Comparison of ENCODE assay signal across 1 fruit fly cellular context in genomic region chr2L:5403552-5404330, dm6.
TF ChIP-seq lines count a peak whose summit lies in the region.

Gene H15 (plus strand): TSS chr2L:5404280.

TF ChIP-seq in whole organism, embryonic, 481 proteins besides CTCF, POLR2A, EP300 and RAD21 (continued from another document and continues in another):
- no peak for TF ChIP-seq NFAT (GFP tag; IDR thresholded peaks at IDR 0.05; lab: Robert Waterston, UW)
- TF ChIP-seq CG6689 (GFP tag; IDR thresholded peaks at IDR 0.05; lab: Robert Waterston, UW) = no peak
- no peak for TF ChIP-seq vfl (GFP tag; optimal IDR thresholded peaks at IDR 0.05; lab: Kevin White, UChicago)
- TF ChIP-seq en (GFP tag; optimal IDR thresholded peaks at IDR 0.05; lab: Kevin White, UChicago) = no peak
- no peak for TF ChIP-seq CG1603 (tag; optimal IDR thresholded peaks at IDR 0.05; lab: Kevin White, UChicago)
- TF ChIP-seq nmo (GFP tag; optimal IDR thresholded peaks at IDR 0.05; lab: Kevin White, UChicago) = peak; percentile 87
- TF ChIP-seq CG17385 (GFP tag; optimal IDR thresholded peaks at IDR 0.05; lab: Kevin White, UChicago) = no peak
- no peak for TF ChIP-seq jigr1 (GFP tag; IDR thresholded peaks at IDR 0.05; lab: Robert Waterston, UW)
- no peak for TF ChIP-seq CG4730 (GFP tag; IDR thresholded peaks at IDR 0.05; lab: Robert Waterston, UW)
- TF ChIP-seq CG16779 (GFP tag; IDR thresholded peaks at IDR 0.05; lab: Robert Waterston, UW) = no peak
- no peak for TF ChIP-seq CG10543 (GFP tag; optimal IDR thresholded peaks at IDR 0.05; lab: Kevin White, UChicago)
- TF ChIP-seq CG1233 (GFP tag; optimal IDR thresholded peaks at IDR 0.05; lab: Kevin White, UChicago) = no peak
- no peak; the same call in 1 of the 2 replicates for TF ChIP-seq unc-4 (GFP tag; IDR thresholded peaks at IDR 0.05; lab: Robert Waterston, UW; ENCODE audit: partially characterized antibody)
- peak; percentile 1 for TF ChIP-seq Ets97D (GFP tag; optimal IDR thresholded peaks at IDR 0.05; lab: Kevin White, UChicago)
- TF ChIP-seq CG12769 (tag; optimal IDR thresholded peaks at IDR 0.05; lab: Kevin White, UChicago) = no peak
- TF ChIP-seq CG7987 (GFP tag; optimal IDR thresholded peaks at IDR 0.05; lab: Kevin White, UChicago) = no peak
- TF ChIP-seq CG17361 (GFP tag; IDR thresholded peaks at IDR 0.05; lab: Robert Waterston, UW) = no peak
- TF ChIP-seq Poxn (GFP tag; IDR thresholded peaks at IDR 0.05; lab: Robert Waterston, UW) = no peak
- TF ChIP-seq HmgD (GFP tag; optimal IDR thresholded peaks at IDR 0.05; lab: Kevin White, UChicago) = peak; percentile 84
- no peak for TF ChIP-seq Chrac-16 (GFP tag; optimal IDR thresholded peaks at IDR 0.05; lab: Kevin White, UChicago)
- no peak for TF ChIP-seq CrebB (tag; optimal IDR thresholded peaks at IDR 0.05; lab: Kevin White, UChicago)
- TF ChIP-seq CG12071 (GFP tag; optimal IDR thresholded peaks at IDR 0.05; lab: Kevin White, UChicago) = no peak
- TF ChIP-seq pzg (GFP tag; optimal IDR thresholded peaks at IDR 0.05; lab: Kevin White, UChicago) = no peak
- no peak for TF ChIP-seq CG7372 (GFP tag; IDR thresholded peaks at IDR 0.05; lab: Robert Waterston, UW)
- TF ChIP-seq CG17802 (tag; optimal IDR thresholded peaks at IDR 0.05; lab: Kevin White, UChicago) = no peak
- no peak for TF ChIP-seq CG8359 (GFP tag; optimal IDR thresholded peaks at IDR 0.05; lab: Kevin White, UChicago; ENCODE audit: borderline replicate concordance)
- TF ChIP-seq CG10366 (GFP tag; IDR thresholded peaks at IDR 0.05; lab: Robert Waterston, UW) = no peak
- no peak for TF ChIP-seq CG9876 (GFP tag; optimal IDR thresholded peaks at IDR 0.05; lab: Kevin White, UChicago)
- TF ChIP-seq CG8478 (optimal IDR thresholded peaks at IDR 0.05; lab: Kevin White, UChicago) = peak; percentile 98
- TF ChIP-seq Med (GFP tag; lab: Kevin White, UChicago) = no peak
- no peak for TF ChIP-seq CG6272 (GFP tag; IDR thresholded peaks at IDR 0.05; lab: Robert Waterston, UW)
- no peak for TF ChIP-seq grn (GFP tag; optimal IDR thresholded peaks at IDR 0.05; lab: Kevin White, UChicago)
- TF ChIP-seq Scr (GFP tag; IDR thresholded peaks at IDR 0.05; lab: Robert Waterston, UW; ENCODE audit: partially characterized antibody) = peak; percentile 62
- no peak for TF ChIP-seq Mes4 (GFP tag; optimal IDR thresholded peaks at IDR 0.05; lab: Kevin White, UChicago)
- TF ChIP-seq wek (GFP tag; optimal IDR thresholded peaks at IDR 0.05; lab: Kevin White, UChicago) = no peak
- TF ChIP-seq CG11696 (GFP tag; IDR thresholded peaks at IDR 0.05; lab: Robert Waterston, UW) = no peak
- TF ChIP-seq CG5180 (GFP tag; optimal IDR thresholded peaks at IDR 0.05; lab: Kevin White, UChicago) = peak; percentile 37
- no peak for TF ChIP-seq CG3838 (GFP tag; optimal IDR thresholded peaks at IDR 0.05; lab: Kevin White, UChicago)
- no peak for TF ChIP-seq CG3407 (GFP tag; optimal IDR thresholded peaks at IDR 0.05; lab: Kevin White, UChicago)
- TF ChIP-seq CG11247 (GFP tag; IDR thresholded peaks at IDR 0.05; lab: Robert Waterston, UW) = no peak
- no peak for TF ChIP-seq unpg (GFP tag; optimal IDR thresholded peaks at IDR 0.05; lab: Kevin White, UChicago)
- no peak for TF ChIP-seq Vsx1 (GFP tag; optimal IDR thresholded peaks at IDR 0.05; lab: Kevin White, UChicago)
- TF ChIP-seq CG3065 (GFP tag; optimal IDR thresholded peaks at IDR 0.05; lab: Kevin White, UChicago) = no peak
- TF ChIP-seq Atf6 (GFP tag; IDR thresholded peaks at IDR 0.05; lab: Robert Waterston, UW) = no peak
- no peak for TF ChIP-seq Awh (GFP tag; IDR thresholded peaks at IDR 0.05; lab: Robert Waterston, UW)
- no peak for TF ChIP-seq CG33557 (GFP tag; optimal IDR thresholded peaks at IDR 0.05; lab: Kevin White, UChicago)
- peak; percentile 97 for TF ChIP-seq Nf-YB (GFP tag; optimal IDR thresholded peaks at IDR 0.05; lab: Kevin White, UChicago)
- TF ChIP-seq CG7357 (GFP tag; IDR thresholded peaks at IDR 0.05; lab: Robert Waterston, UW) = no peak
- no peak for TF ChIP-seq dimm (GFP tag; IDR thresholded peaks at IDR 0.05; lab: Robert Waterston, UW)
- no peak for TF ChIP-seq pb (GFP tag; optimal IDR thresholded peaks at IDR 0.05; lab: Kevin White, UChicago)
- no peak for TF ChIP-seq CG13296 (GFP tag; optimal IDR thresholded peaks at IDR 0.05; lab: Kevin White, UChicago)
- no peak for TF ChIP-seq Ssrp (tag; optimal IDR thresholded peaks at IDR 0.05; lab: Kevin White, UChicago)
- no peak for TF ChIP-seq Taf1 (GFP tag; IDR thresholded peaks at IDR 0.05; lab: Robert Waterston, UW)
- no peak for TF ChIP-seq Atf-2 (GFP tag; optimal IDR thresholded peaks at IDR 0.05; lab: Kevin White, UChicago)
- TF ChIP-seq Hey (tag; optimal IDR thresholded peaks at IDR 0.05; lab: Kevin White, UChicago) = no peak
- no peak for TF ChIP-seq NC2α (GFP tag; optimal IDR thresholded peaks at IDR 0.05; lab: Kevin White, UChicago)
- no peak for TF ChIP-seq Hr39 (optimal IDR thresholded peaks at IDR 0.05; lab: Kevin White, UChicago)
- TF ChIP-seq Sry-δ (GFP tag; optimal IDR thresholded peaks at IDR 0.05; lab: Kevin White, UChicago) = no peak
- no peak for TF ChIP-seq CG11456 (GFP tag; IDR thresholded peaks at IDR 0.05; lab: Robert Waterston, UW)
- TF ChIP-seq Asciz (GFP tag; optimal IDR thresholded peaks at IDR 0.05; lab: Kevin White, UChicago) = no peak
- TF ChIP-seq Ets65A (GFP tag; lab: Kevin White, UChicago) = no peak
- no peak for TF ChIP-seq Sin3A (optimal IDR thresholded peaks at IDR 0.05; lab: Kevin White, UChicago)
- TF ChIP-seq slp2 (GFP tag; optimal IDR thresholded peaks at IDR 0.05; lab: Kevin White, UChicago) = no peak
- no peak for TF ChIP-seq pan (optimal IDR thresholded peaks at IDR 0.05; lab: Kevin White, UChicago)
- TF ChIP-seq pan (GFP tag; optimal IDR thresholded peaks at IDR 0.05 in 1 of 2, IDR thresholded peaks at IDR 0.05 in 1 of 2) = no peak
- TF ChIP-seq Spps (tag; optimal IDR thresholded peaks at IDR 0.05; lab: Kevin White, UChicago) = no peak
- TF ChIP-seq CG13894 (tag; optimal IDR thresholded peaks at IDR 0.05; lab: Kevin White, UChicago) = no peak
- peak in 1 of 2 experiments; percentile 2 for TF ChIP-seq dpn (GFP tag; optimal IDR thresholded peaks at IDR 0.05; lab: Kevin White, UChicago)
- no peak for TF ChIP-seq CG4617 (GFP tag; optimal IDR thresholded peaks at IDR 0.05; lab: Kevin White, UChicago; ENCODE audit: borderline replicate concordance)
- TF ChIP-seq sc (optimal IDR thresholded peaks at IDR 0.05; lab: Kevin White, UChicago) = no peak
- no peak for TF ChIP-seq sc (GFP tag; optimal IDR thresholded peaks at IDR 0.05; lab: Kevin White, UChicago)
- no peak for TF ChIP-seq tio (GFP tag; optimal IDR thresholded peaks at IDR 0.05; lab: Kevin White, UChicago)
- TF ChIP-seq CG4404 (GFP tag; IDR thresholded peaks at IDR 0.05; lab: Robert Waterston, UW) = no peak
- no peak for TF ChIP-seq CG6175 (GFP tag; IDR thresholded peaks at IDR 0.05; lab: Robert Waterston, UW)
- no peak for TF ChIP-seq Hsf (GFP tag; optimal IDR thresholded peaks at IDR 0.05; lab: Kevin White, UChicago)
- no peak for TF ChIP-seq gem (tag; optimal IDR thresholded peaks at IDR 0.05; lab: Kevin White, UChicago)
- TF ChIP-seq Sry-β (GFP tag; optimal IDR thresholded peaks at IDR 0.05; lab: Kevin White, UChicago) = no peak
- TF ChIP-seq kah (GFP tag; optimal IDR thresholded peaks at IDR 0.05; lab: Kevin White, UChicago) = no peak
- TF ChIP-seq Jarid2 (GFP tag; optimal IDR thresholded peaks at IDR 0.05; lab: Kevin White, UChicago) = peak; percentile 81
- TF ChIP-seq Doc3 (GFP tag; IDR thresholded peaks at IDR 0.05; lab: Robert Waterston, UW; ENCODE audit: partially characterized antibody) = no peak
- no peak for TF ChIP-seq Ptx1 (GFP tag; IDR thresholded peaks at IDR 0.05; lab: Robert Waterston, UW)
- TF ChIP-seq so (GFP tag; IDR thresholded peaks at IDR 0.05; lab: Robert Waterston, UW) = no peak
- no peak for TF ChIP-seq CG10565 (GFP tag; optimal IDR thresholded peaks at IDR 0.05; lab: Kevin White, UChicago)
- no peak for TF ChIP-seq bigmax (GFP tag; optimal IDR thresholded peaks at IDR 0.05; lab: Kevin White, UChicago)
- peak; percentile 85 for TF ChIP-seq Bgb (GFP tag; IDR thresholded peaks at IDR 0.05; lab: Robert Waterston, UW; ENCODE audit: partially characterized antibody)
- TF ChIP-seq chinmo (GFP tag; IDR thresholded peaks at IDR 0.05; lab: Robert Waterston, UW; ENCODE audit: partially characterized antibody) = peak; percentile 94
- TF ChIP-seq CG4360 (GFP tag; IDR thresholded peaks at IDR 0.05; lab: Robert Waterston, UW) = peak; percentile 98
- no peak for TF ChIP-seq Lpt (GFP tag; optimal IDR thresholded peaks at IDR 0.05; lab: Kevin White, UChicago)
- no peak for TF ChIP-seq fd64A (GFP tag; optimal IDR thresholded peaks at IDR 0.05; lab: Kevin White, UChicago)
- TF ChIP-seq Ravus (GFP tag; IDR thresholded peaks at IDR 0.05; lab: Robert Waterston, UW) = no peak
- no peak for TF ChIP-seq Rfx (GFP tag; IDR thresholded peaks at IDR 0.05; lab: Robert Waterston, UW)
- peak; percentile 73; the same call in 1 of the 2 replicates for TF ChIP-seq tna (GFP tag; IDR thresholded peaks at IDR 0.05; lab: Robert Waterston, UW; ENCODE audit: partially characterized antibody)
- TF ChIP-seq CG18619 (GFP tag; optimal IDR thresholded peaks at IDR 0.05; lab: Kevin White, UChicago) = no peak
- peak; percentile 51; the same call in 2 of the 3 replicates for TF ChIP-seq HLH4C (GFP tag; IDR thresholded peaks at IDR 0.05; lab: Robert Waterston, UW; ENCODE audit: partially characterized antibody)
- TF ChIP-seq tgo (GFP tag; IDR thresholded peaks at IDR 0.05; lab: Robert Waterston, UW) = no peak
- TF ChIP-seq fd3F (GFP tag; optimal IDR thresholded peaks at IDR 0.05; lab: Kevin White, UChicago) = no peak
- TF ChIP-seq CG8290 (GFP tag; optimal IDR thresholded peaks at IDR 0.05; lab: Kevin White, UChicago) = no peak
- TF ChIP-seq CG8290 (tag; optimal IDR thresholded peaks at IDR 0.05; lab: Kevin White, UChicago) = no peak
- TF ChIP-seq CG10267 (tag; optimal IDR thresholded peaks at IDR 0.05; lab: Kevin White, UChicago) = no peak
- no peak for TF ChIP-seq CG1647 (GFP tag; optimal IDR thresholded peaks at IDR 0.05; lab: Kevin White, UChicago)
- TF ChIP-seq CG15479 (GFP tag; optimal IDR thresholded peaks at IDR 0.05; lab: Kevin White, UChicago) = peak; percentile 66
- no peak for TF ChIP-seq CG32772 (GFP tag; IDR thresholded peaks at IDR 0.05; lab: Robert Waterston, UW)
- peak; percentile 100 for TF ChIP-seq z (GFP tag; IDR thresholded peaks at IDR 0.05; lab: Robert Waterston, UW)
- TF ChIP-seq HLHmδ (GFP tag; optimal IDR thresholded peaks at IDR 0.05; lab: Kevin White, UChicago) = no peak
- no peak for TF ChIP-seq pita (GFP tag; optimal IDR thresholded peaks at IDR 0.05; lab: Kevin White, UChicago)
- no peak for TF ChIP-seq MESR4 (GFP tag; optimal IDR thresholded peaks at IDR 0.05; lab: Kevin White, UChicago)
- no peak for TF ChIP-seq CG31441 (GFP tag; IDR thresholded peaks at IDR 0.05; lab: Robert Waterston, UW)
- no peak for TF ChIP-seq al (GFP tag; IDR thresholded peaks at IDR 0.05; lab: Robert Waterston, UW)
- no peak for TF ChIP-seq CG17359 (tag; optimal IDR thresholded peaks at IDR 0.05; lab: Kevin White, UChicago)
- no peak for TF ChIP-seq CG4820 (GFP tag; optimal IDR thresholded peaks at IDR 0.05; lab: Kevin White, UChicago)
- no peak for TF ChIP-seq chm (GFP tag; IDR thresholded peaks at IDR 0.05; lab: Robert Waterston, UW)
- TF ChIP-seq CG11695 (GFP tag; IDR thresholded peaks at IDR 0.05; lab: Robert Waterston, UW) = no peak
- TF ChIP-seq ab (GFP tag; optimal IDR thresholded peaks at IDR 0.05; lab: Kevin White, UChicago) = no peak
- no peak for TF ChIP-seq CG6854 (GFP tag; optimal IDR thresholded peaks at IDR 0.05; lab: Kevin White, UChicago)
- no peak for TF ChIP-seq CG4424 (GFP tag; optimal IDR thresholded peaks at IDR 0.05; lab: Kevin White, UChicago)
- TF ChIP-seq CG2199 (GFP tag; IDR thresholded peaks at IDR 0.05; lab: Robert Waterston, UW) = peak; percentile 22; the same call in 1 of the 3 replicates
- TF ChIP-seq seq (GFP tag; IDR thresholded peaks at IDR 0.05; lab: Robert Waterston, UW) = peak; percentile 41; the same call in 1 of the 2 replicates
- TF ChIP-seq az2 (GFP tag; optimal IDR thresholded peaks at IDR 0.05; lab: Kevin White, UChicago) = no peak
- no peak for TF ChIP-seq mirr (GFP tag; optimal IDR thresholded peaks at IDR 0.05; lab: Kevin White, UChicago)
- no peak for TF ChIP-seq CG30020 (tag; optimal IDR thresholded peaks at IDR 0.05; lab: Kevin White, UChicago)
- TF ChIP-seq sug (tag; optimal IDR thresholded peaks at IDR 0.05; lab: Kevin White, UChicago) = no peak
- no peak for TF ChIP-seq CG1792 (GFP tag; optimal IDR thresholded peaks at IDR 0.05; lab: Kevin White, UChicago)
- TF ChIP-seq Bteb2 (GFP tag; optimal IDR thresholded peaks at IDR 0.05; lab: Kevin White, UChicago) = no peak
- no peak for TF ChIP-seq Fer2 (tag; optimal IDR thresholded peaks at IDR 0.05; lab: Kevin White, UChicago)
- no peak for TF ChIP-seq eve (GFP tag; optimal IDR thresholded peaks at IDR 0.05; lab: Kevin White, UChicago)
- TF ChIP-seq CG13287 (GFP tag; IDR thresholded peaks at IDR 0.05; lab: Robert Waterston, UW; ENCODE audit: partially characterized antibody) = peak; percentile 47; the same call in 1 of the 2 replicates
- TF ChIP-seq ssp (GFP tag; IDR thresholded peaks at IDR 0.05; lab: Robert Waterston, UW) = no peak
- TF ChIP-seq crc (GFP tag; optimal IDR thresholded peaks at IDR 0.05; lab: Kevin White, UChicago) = no peak
- no peak for TF ChIP-seq gce (GFP tag; IDR thresholded peaks at IDR 0.05; lab: Robert Waterston, UW)
- TF ChIP-seq CG16813 (GFP tag; IDR thresholded peaks at IDR 0.05; lab: Robert Waterston, UW; ENCODE audit: partially characterized antibody) = no peak
- no peak for TF ChIP-seq gfzf (GFP tag; optimal IDR thresholded peaks at IDR 0.05; lab: Kevin White, UChicago)
- TF ChIP-seq CG6765 (GFP tag; optimal IDR thresholded peaks at IDR 0.05; lab: Kevin White, UChicago) = no peak
- peak; percentile 98 for TF ChIP-seq Nf-YC (tag; optimal IDR thresholded peaks at IDR 0.05; lab: Kevin White, UChicago)
- no peak for TF ChIP-seq fu2 (GFP tag; optimal IDR thresholded peaks at IDR 0.05; lab: Kevin White, UChicago)
- TF ChIP-seq danr (GFP tag; IDR thresholded peaks at IDR 0.05; lab: Robert Waterston, UW) = no peak
- no peak for TF ChIP-seq Six4 (GFP tag; optimal IDR thresholded peaks at IDR 0.05; lab: Kevin White, UChicago)
- peak; percentile 6 for TF ChIP-seq CG2712 (tag; optimal IDR thresholded peaks at IDR 0.05; lab: Kevin White, UChicago)
- no peak for TF ChIP-seq ems (GFP tag; optimal IDR thresholded peaks at IDR 0.05; lab: Kevin White, UChicago)
- no peak for TF ChIP-seq crp (GFP tag; optimal IDR thresholded peaks at IDR 0.05; lab: Kevin White, UChicago)
